Fruit fly (Drosophila melanogaster): Measurements from ENCODE around the gene CG14963.

Gene CG14963

dm6 chr3L:3192912-3193311 is 20.6 kb upstream of the CG14963 start, which contains the start of gene Hsp83 (continued):
- TF ChIP-seq CG18011 (GFP tag; optimal IDR thresholded peaks at IDR 0.05) (peak; percentile 90), dm (GFP tag; optimal IDR thresholded peaks at IDR 0.05) (peak; percentile 94), kni (GFP tag; optimal IDR thresholded peaks at IDR 0.05) (peak; percentile 99), CG10274 (GFP tag; optimal IDR thresholded peaks at IDR 0.05) (peak; percentile 93), CG4854 (GFP tag; optimal IDR thresholded peaks at IDR 0.05) (peak; percentile 95), p53 (GFP tag; optimal IDR thresholded peaks at IDR 0.05) (peak; percentile 92), gro (GFP tag; optimal IDR thresholded peaks at IDR 0.05) (peak; percentile 97), CG6689 (GFP tag; IDR thresholded peaks at IDR 0.05) (peak; percentile 81), pfk (GFP tag; optimal IDR thresholded peaks at IDR 0.05) (peak; percentile 92), CG8765 (GFP tag; IDR thresholded peaks at IDR 0.05) (no peak), prd (optimal IDR thresholded peaks at IDR 0.05) (no peak), prd (GFP tag; IDR thresholded peaks at IDR 0.05) (peak; percentile 71), seq (GFP tag; IDR thresholded peaks at IDR 0.05) (peak; percentile 92), Med (GFP tag) (peak; percentile 100), corto (GFP tag; optimal IDR thresholded peaks at IDR 0.05) (peak; percentile 90), pan (optimal IDR thresholded peaks at IDR 0.05) (no peak), pan (GFP tag; optimal IDR thresholded peaks at IDR 0.05 in 1 of 2, IDR thresholded peaks at IDR 0.05 in 1 of 2) (peak in 1 of 2 experiments; percentile 92), stwl (tag; optimal IDR thresholded peaks at IDR 0.05) (peak; percentile 85), ap (GFP tag; IDR thresholded peaks at IDR 0.05) (peak; percentile 88), sr (GFP tag; IDR thresholded peaks at IDR 0.05) (peak; percentile 96), Rfx (GFP tag; IDR thresholded peaks at IDR 0.05) (peak; percentile 97), dan (GFP tag; IDR thresholded peaks at IDR 0.05) (no peak), da (GFP tag; optimal IDR thresholded peaks at IDR 0.05) (peak; percentile 88), CG9609 (GFP tag; optimal IDR thresholded peaks at IDR 0.05) (peak; percentile 88), Six4 (GFP tag; optimal IDR thresholded peaks at IDR 0.05) (peak; percentile 88), CG1233 (GFP tag; optimal IDR thresholded peaks at IDR 0.05) (peak; percentile 98), mirr (GFP tag; optimal IDR thresholded peaks at IDR 0.05) (peak; percentile 100), toy (GFP tag; IDR thresholded peaks at IDR 0.05) (peak; percentile 78; the same call in 1 of the 2 replicates), salm (tag; optimal IDR thresholded peaks at IDR 0.05) (peak; percentile 89), CG15011 (GFP tag; optimal IDR thresholded peaks at IDR 0.05) (peak; percentile 95), CG11093 (GFP tag; IDR thresholded peaks at IDR 0.05) (peak; percentile 73; the same call in 2 of the 3 replicates), az2 (GFP tag; optimal IDR thresholded peaks at IDR 0.05) (peak; percentile 83), CG18599 (GFP tag; optimal IDR thresholded peaks at IDR 0.05) (peak; percentile 99), Sin3A (optimal IDR thresholded peaks at IDR 0.05) (no peak), HHEX (GFP tag; optimal IDR thresholded peaks at IDR 0.05) (peak; percentile 99), CG5953 (GFP tag; IDR thresholded peaks at IDR 0.05) (peak; percentile 94), Atf-2 (GFP tag; optimal IDR thresholded peaks at IDR 0.05) (peak; percentile 84), MESR4 (GFP tag; optimal IDR thresholded peaks at IDR 0.05) (peak; percentile 92), CkIIα-i1 (GFP tag; IDR thresholded peaks at IDR 0.05) (peak; percentile 26; the same call in 1 of the 2 replicates), CG33213 (GFP tag; optimal IDR thresholded peaks at IDR 0.05) (peak; percentile 98), CG11560 (tag; IDR thresholded peaks at IDR 0.05) (no peak; the same call in 2 of the 3 replicates), bigmax (GFP tag; optimal IDR thresholded peaks at IDR 0.05) (peak; percentile 91), Xbp1 (GFP tag; optimal IDR thresholded peaks at IDR 0.05) (peak; percentile 87), Xrp1 (GFP tag; IDR thresholded peaks at IDR 0.05) (peak; percentile 71), slou (GFP tag; optimal IDR thresholded peaks at IDR 0.05) (peak; percentile 81), Awh (GFP tag; IDR thresholded peaks at IDR 0.05) (peak; percentile 92), cwo (GFP tag; optimal IDR thresholded peaks at IDR 0.05) (peak; percentile 93), pzg (GFP tag; optimal IDR thresholded peaks at IDR 0.05) (peak; percentile 76), org-1 (GFP tag; optimal IDR thresholded peaks at IDR 0.05) (peak; percentile 95), Pdp1 (GFP tag; optimal IDR thresholded peaks at IDR 0.05) (peak; percentile 89), H2.0 (GFP tag; IDR thresholded peaks at IDR 0.05) (peak; percentile 87), wdn (GFP tag; IDR thresholded peaks at IDR 0.05) (peak; percentile 90)
